Worm (Caenorhabditis elegans): ENCODE data around the gene gst-6.
"Not testable (repeated sequence)": the region's sequence is repeated elsewhere in the genome, so short reads cannot be mapped to it uniquely, and the experiment has no call there.

ce11 chrII:4916462-4916861, 36.8 kb downstream of the gst-6 start, which contains the start of gene msp-31:
- TF ChIP-seq dpl-1 (GFP tag; optimal IDR thresholded peaks at IDR 0.05); jun-1 (tag; optimal IDR thresholded peaks at IDR 0.05); fkh-4 (tag; optimal IDR thresholded peaks at IDR 0.05; ENCODE audit: borderline replicate concordance); unc-62 (GFP tag; optimal IDR thresholded peaks at IDR 0.05); skn-1 (tag; optimal IDR thresholded peaks at IDR 0.05); pag-3 (tag; optimal IDR thresholded peaks at IDR 0.05; ENCODE audit: borderline replicate concordance, insufficient read depth); nhr-11 (tag; optimal IDR thresholded peaks at IDR 0.05); sox-4 (tag; optimal IDR thresholded peaks at IDR 0.05); blmp-1 (tag; optimal IDR thresholded peaks at IDR 0.05); lin-15B (tag; optimal IDR thresholded peaks at IDR 0.05): not testable (repeated sequence)
